In genomic region chr2L:3840975-3841374, dm6 we compare ENCODE assay signal across 2 fruit fly cellular contexts.
TF ChIP-seq lines count a peak whose summit lies in the region.

No protein-coding gene starts in this region.

TF ChIP-seq in whole organism, embryonic, 481 proteins besides CTCF, POLR2A, EP300 and RAD21 (continued from another document and continues in another):
- TF ChIP-seq CG6854 (GFP tag; optimal IDR thresholded peaks at IDR 0.05; lab: Kevin White, UChicago): no peak
- no peak for TF ChIP-seq Tbp (GFP tag; optimal IDR thresholded peaks at IDR 0.05; lab: Kevin White, UChicago)
- TF ChIP-seq ftz-f1 (GFP tag; optimal IDR thresholded peaks at IDR 0.05; lab: Kevin White, UChicago): no peak
- TF ChIP-seq chm (GFP tag; IDR thresholded peaks at IDR 0.05; lab: Robert Waterston, UW): no peak
- TF ChIP-seq nau (GFP tag; optimal IDR thresholded peaks at IDR 0.05; lab: Kevin White, UChicago): no peak
- no peak for TF ChIP-seq CG13287 (GFP tag; IDR thresholded peaks at IDR 0.05; lab: Robert Waterston, UW; ENCODE audit: partially characterized antibody)
- TF ChIP-seq CG10366 (GFP tag; IDR thresholded peaks at IDR 0.05; lab: Robert Waterston, UW): peak; percentile 57
- no peak for TF ChIP-seq prd (optimal IDR thresholded peaks at IDR 0.05; lab: Kevin White, UChicago)
- TF ChIP-seq prd (GFP tag; IDR thresholded peaks at IDR 0.05; lab: Robert Waterston, UW): peak; percentile 72; the same call in 2 of the 3 replicates
- no peak for TF ChIP-seq run (tag; optimal IDR thresholded peaks at IDR 0.05; lab: Kevin White, UChicago)
- no peak for TF ChIP-seq Side (GFP tag; optimal IDR thresholded peaks at IDR 0.05; lab: Kevin White, UChicago)
- TF ChIP-seq GATAe (GFP tag; conservative IDR thresholded peaks at IDR 0.05; lab: Robert Waterston, UW): no peak
- no peak for TF ChIP-seq CG3281 (GFP tag; optimal IDR thresholded peaks at IDR 0.05; lab: Kevin White, UChicago)
- TF ChIP-seq CG5953 (GFP tag; IDR thresholded peaks at IDR 0.05; lab: Robert Waterston, UW): no peak
- no peak for TF ChIP-seq HHEX (GFP tag; optimal IDR thresholded peaks at IDR 0.05; lab: Kevin White, UChicago)
- TF ChIP-seq HLH54F (GFP tag; optimal IDR thresholded peaks at IDR 0.05; lab: Kevin White, UChicago): no peak
- TF ChIP-seq zfh1 (GFP tag; IDR thresholded peaks at IDR 0.05; lab: Robert Waterston, UW): peak; percentile 66; the same call in 2 of the 3 replicates
- TF ChIP-seq Elba2 (GFP tag; optimal IDR thresholded peaks at IDR 0.05; lab: Kevin White, UChicago): no peak
- TF ChIP-seq NfI (GFP tag; optimal IDR thresholded peaks at IDR 0.05; lab: Kevin White, UChicago): no peak
- no peak for TF ChIP-seq CG8089 (GFP tag; optimal IDR thresholded peaks at IDR 0.05; lab: Kevin White, UChicago)
- TF ChIP-seq ind (GFP tag; optimal IDR thresholded peaks at IDR 0.05; lab: Kevin White, UChicago): no peak
- no peak for TF ChIP-seq CG9876 (GFP tag; optimal IDR thresholded peaks at IDR 0.05; lab: Kevin White, UChicago)
- no peak for TF ChIP-seq eyg (GFP tag; optimal IDR thresholded peaks at IDR 0.05; lab: Kevin White, UChicago)
- TF ChIP-seq CG17385 (GFP tag; optimal IDR thresholded peaks at IDR 0.05; lab: Kevin White, UChicago): no peak
- TF ChIP-seq CG4360 (GFP tag; IDR thresholded peaks at IDR 0.05; lab: Robert Waterston, UW): 0 out of 2 replicates have a peak, but pooled peaks have one; percentile 26
- no peak for TF ChIP-seq slou (GFP tag; optimal IDR thresholded peaks at IDR 0.05; lab: Kevin White, UChicago)
- TF ChIP-seq B-H1 (GFP tag; IDR thresholded peaks at IDR 0.05; lab: Robert Waterston, UW): no peak
- TF ChIP-seq dan (GFP tag; IDR thresholded peaks at IDR 0.05; lab: Robert Waterston, UW): no peak
- peak; percentile 75 for TF ChIP-seq Ets65A (GFP tag; lab: Kevin White, UChicago)
- peak; percentile 49 for TF ChIP-seq CG6254 (GFP tag; optimal IDR thresholded peaks at IDR 0.05; lab: Kevin White, UChicago)
- TF ChIP-seq CG30431 (GFP tag; optimal IDR thresholded peaks at IDR 0.05; lab: Kevin White, UChicago): peak; percentile 32
- no peak for TF ChIP-seq ro (GFP tag; IDR thresholded peaks at IDR 0.05; lab: Robert Waterston, UW)
- TF ChIP-seq CG10209 (GFP tag; optimal IDR thresholded peaks at IDR 0.05; lab: Kevin White, UChicago): peak; percentile 8
- peak in 1 of 3 experiments; percentile 53 for TF ChIP-seq lola (GFP tag; optimal IDR thresholded peaks at IDR 0.05; lab: Kevin White, UChicago)
- no peak for TF ChIP-seq Gug (GFP tag; IDR thresholded peaks at IDR 0.05; lab: Robert Waterston, UW)
- TF ChIP-seq Hmx (GFP tag; optimal IDR thresholded peaks at IDR 0.05; lab: Kevin White, UChicago): no peak
- no peak for TF ChIP-seq Rfx (GFP tag; IDR thresholded peaks at IDR 0.05; lab: Robert Waterston, UW)
- peak; percentile 55 for TF ChIP-seq CG9727 (GFP tag; optimal IDR thresholded peaks at IDR 0.05; lab: Kevin White, UChicago)
- TF ChIP-seq H2.0 (GFP tag; IDR thresholded peaks at IDR 0.05; lab: Robert Waterston, UW): no peak
- TF ChIP-seq Med (GFP tag; lab: Kevin White, UChicago): peak; percentile 67
- no peak for TF ChIP-seq CG2889 (GFP tag; IDR thresholded peaks at IDR 0.05; lab: Robert Waterston, UW)
- TF ChIP-seq CG16779 (GFP tag; IDR thresholded peaks at IDR 0.05; lab: Robert Waterston, UW): no peak
- no peak for TF ChIP-seq CG34376 (GFP tag; optimal IDR thresholded peaks at IDR 0.05; lab: Kevin White, UChicago)
- peak; percentile 49 for TF ChIP-seq unpg (GFP tag; optimal IDR thresholded peaks at IDR 0.05; lab: Kevin White, UChicago)
- TF ChIP-seq CG31388 (GFP tag; optimal IDR thresholded peaks at IDR 0.05; lab: Kevin White, UChicago): no peak
- no peak for TF ChIP-seq Hr3 (GFP tag; optimal IDR thresholded peaks at IDR 0.05; lab: Kevin White, UChicago)
- TF ChIP-seq CG33557 (GFP tag; optimal IDR thresholded peaks at IDR 0.05; lab: Kevin White, UChicago): peak; percentile 38
- no peak for TF ChIP-seq Nf-YA (GFP tag; IDR thresholded peaks at IDR 0.05; lab: Robert Waterston, UW)
- peak; percentile 38 for TF ChIP-seq CG4424 (GFP tag; optimal IDR thresholded peaks at IDR 0.05; lab: Kevin White, UChicago)
- TF ChIP-seq CG2129 (GFP tag; IDR thresholded peaks at IDR 0.05; lab: Robert Waterston, UW; ENCODE audit: partially characterized antibody): no peak
- TF ChIP-seq CG1647 (GFP tag; optimal IDR thresholded peaks at IDR 0.05; lab: Kevin White, UChicago): no peak
- TF ChIP-seq pita (GFP tag; optimal IDR thresholded peaks at IDR 0.05; lab: Kevin White, UChicago): no peak
- no peak for TF ChIP-seq CG13894 (tag; optimal IDR thresholded peaks at IDR 0.05; lab: Kevin White, UChicago)
- TF ChIP-seq Opbp (GFP tag; IDR thresholded peaks at IDR 0.05; lab: Robert Waterston, UW; ENCODE audit: partially characterized antibody): no peak
- TF ChIP-seq Bgb (GFP tag; IDR thresholded peaks at IDR 0.05; lab: Robert Waterston, UW; ENCODE audit: partially characterized antibody): no peak
- peak; percentile 45; the same call in 1 of the 2 replicates for TF ChIP-seq CG6689 (GFP tag; IDR thresholded peaks at IDR 0.05; lab: Robert Waterston, UW)
- no peak for TF ChIP-seq BtbVII (GFP tag; optimal IDR thresholded peaks at IDR 0.05; lab: Kevin White, UChicago)
- no peak for TF ChIP-seq CG10431 (GFP tag; optimal IDR thresholded peaks at IDR 0.05; lab: Kevin White, UChicago)
- TF ChIP-seq CG1792 (GFP tag; optimal IDR thresholded peaks at IDR 0.05; lab: Kevin White, UChicago): no peak
- TF ChIP-seq phol (tag; optimal IDR thresholded peaks at IDR 0.05; lab: Kevin White, UChicago): peak; percentile 60
- no peak for TF ChIP-seq CG4617 (GFP tag; optimal IDR thresholded peaks at IDR 0.05; lab: Kevin White, UChicago; ENCODE audit: borderline replicate concordance)
- TF ChIP-seq row (GFP tag; IDR thresholded peaks at IDR 0.05; lab: Robert Waterston, UW): peak; percentile 32; the same call in 1 of the 3 replicates
- peak; percentile 59 for TF ChIP-seq Sox102F (GFP tag; optimal IDR thresholded peaks at IDR 0.05; lab: Kevin White, UChicago)
- TF ChIP-seq Dp (GFP tag; optimal IDR thresholded peaks at IDR 0.05; lab: Kevin White, UChicago): no peak
- no peak for TF ChIP-seq CG14667 (GFP tag; IDR thresholded peaks at IDR 0.05; lab: Robert Waterston, UW)
- TF ChIP-seq klu (GFP tag; IDR thresholded peaks at IDR 0.05; lab: Robert Waterston, UW): no peak
- TF ChIP-seq ken (GFP tag; IDR thresholded peaks at IDR 0.05; lab: Robert Waterston, UW): no peak
- no peak for TF ChIP-seq CG8478 (optimal IDR thresholded peaks at IDR 0.05; lab: Kevin White, UChicago)

TF ChIP-seq in whole organism, prepupa, 60 proteins besides CTCF, POLR2A, EP300 and RAD21 (continued from another document):
- TF ChIP-seq vri (GFP tag; optimal IDR thresholded peaks at IDR 0.05; lab: Kevin White, UChicago) (no peak), pdm3 (GFP tag; optimal IDR thresholded peaks at IDR 0.05; lab: Kevin White, UChicago) (no peak), lz (GFP tag; optimal IDR thresholded peaks at IDR 0.05; lab: Kevin White, UChicago) (no peak), CG3919 (GFP tag; optimal IDR thresholded peaks at IDR 0.05; lab: Kevin White, UChicago) (peak; percentile 14), Hr4 (GFP tag; optimal IDR thresholded peaks at IDR 0.05; lab: Kevin White, UChicago) (no peak), CG10631 (GFP tag; optimal IDR thresholded peaks at IDR 0.05; lab: Kevin White, UChicago) (peak; percentile 11), fd59A (GFP tag; optimal IDR thresholded peaks at IDR 0.05; lab: Kevin White, UChicago) (no peak), fd85E (GFP tag; optimal IDR thresholded peaks at IDR 0.05; lab: Kevin White, UChicago) (no peak), Ets96B (tag; optimal IDR thresholded peaks at IDR 0.05; lab: Kevin White, UChicago) (peak; percentile 32), esn (GFP tag; optimal IDR thresholded peaks at IDR 0.05; lab: Kevin White, UChicago) (no peak)
TF ChIP-seq in whole organism, prepupa: peak in this region for 14.
